Fruit fly (Drosophila melanogaster) whole organism, wandering third instar larva: ENCODE data around the gene Or24a.

Experiments used
- Dfd ChIP-seq: fragments of >200 bp; optimal IDR thresholded peaks from 2 replicates; lab custom pipeline; 2017; ENCODE audit warnings: missing biosample characterization, missing genetic modification characterization
- Hnf4 ChIP-seq: fragments of 200-800 bp; sonication (Bioruptor generic); optimal IDR thresholded peaks from 2 replicates; lab custom pipeline; 2016; ENCODE audit warnings: missing biosample characterization, mild to moderate bottlenecking, missing genetic modification characterization
- Hr78 ChIP-seq: fragments of >200 bp; optimal IDR thresholded peaks from 2 replicates; lab custom pipeline; 2017; ENCODE audit warnings: missing biosample characterization, missing genetic modification characterization
- Myc ChIP-seq: fragments of >200 bp; optimal IDR thresholded peaks from 2 replicates; lab custom pipeline; 2017
- OdsH ChIP-seq: fragments of 200-800 bp; sonication (Bioruptor generic); optimal IDR thresholded peaks from 2 replicates; lab custom pipeline; 2016; ENCODE audit warnings: missing biosample characterization, mild to moderate bottlenecking, missing genetic modification characterization
- dmrt93B ChIP-seq: fragments of 200-800 bp; sonication (Bioruptor generic); optimal IDR thresholded peaks from 2 replicates; lab custom pipeline; 2018; ENCODE audit warnings: missing biosample characterization, mild to moderate bottlenecking, missing genetic modification characterization
- foxo ChIP-seq, 2 experiments: fragments of 200-800 bp; sonication (Bioruptor generic); optimal IDR thresholded peaks; 2 replicates in 1 of 2; 3 replicates in 1 of 2; lab custom pipeline; 2016 to 2017; ENCODE audit warnings: missing biosample characterization in 2 of 2, missing genetic modification characterization in 2 of 2
- h ChIP-seq: fragments of 200-800 bp; sonication (Bioruptor generic); optimal IDR thresholded peaks from 3 replicates; lab custom pipeline; 2016; ENCODE audit warnings: missing biosample characterization, mild to moderate bottlenecking, missing genetic modification characterization
- lola ChIP-seq: fragments of >200 bp; optimal IDR thresholded peaks from 2 replicates; lab custom pipeline; 2017; ENCODE audit warnings: missing biosample characterization, missing genetic modification characterization
- pan ChIP-seq: fragments of >200 bp; optimal IDR thresholded peaks from 2 replicates; lab custom pipeline; 2017
- usp ChIP-seq: fragments of >200 bp; optimal IDR thresholded peaks from 2 replicates; lab custom pipeline; 2017; ENCODE audit warnings: missing biosample characterization, missing genetic modification characterization

- TF ChIP-seq h (GFP tag; lab: Kevin White, UChicago) (no peak), Hnf4 (GFP tag; lab: Kevin White, UChicago) (no peak), Dfd (GFP tag; lab: Kevin White, UChicago) (no peak), OdsH (GFP tag; lab: Kevin White, UChicago) (no peak), pan (no peak), usp (GFP tag; lab: Kevin White, UChicago) (no peak), foxo (GFP tag; optimal IDR thresholded peaks at IDR 0.05; lab: Kevin White, UChicago) (no peak), Myc (lab: Kevin White, UChicago) (no peak), lola (GFP tag; lab: Kevin White, UChicago) (no peak), Hr78 (GFP tag; lab: Kevin White, UChicago) (no peak), dmrt93B (GFP tag; lab: Kevin White, UChicago) (no peak)
Observed at dm6 chr2L:4132303-4132702, 33.6 kb downstream of the Or24a start.
